Fruit fly (Drosophila melanogaster): ENCODE measurements around the gene Hex-t1.

DNA sequence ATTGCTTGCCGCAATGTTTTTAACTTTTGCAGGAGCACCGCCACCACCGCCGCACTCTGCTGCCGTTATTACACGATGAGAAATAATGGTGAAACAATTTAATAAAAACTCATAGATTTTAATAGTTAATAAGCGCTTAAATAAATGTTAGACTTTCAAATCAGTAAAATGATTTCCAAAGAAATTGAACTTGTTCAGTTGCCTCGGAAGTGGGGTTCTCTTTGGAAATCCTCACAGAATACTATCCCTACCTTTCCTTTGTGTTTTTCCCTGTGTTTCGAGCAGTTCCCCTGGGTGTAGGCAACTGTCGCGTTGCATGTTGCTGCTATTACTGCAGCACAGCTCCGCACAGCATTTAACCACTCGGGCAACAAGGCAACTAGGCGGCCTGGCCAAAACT lies 20.7 kb upstream of the Hex-t1 start:
- TF ChIP-seq Rel (GFP tag; optimal IDR thresholded peaks at IDR 0.05), result no peak
- no peak for TF ChIP-seq Rel (tag; optimal IDR thresholded peaks at IDR 0.05)
- no peak for TF ChIP-seq Mio (GFP tag; optimal IDR thresholded peaks at IDR 0.05)
- no peak for TF ChIP-seq CG9705 (GFP tag; optimal IDR thresholded peaks at IDR 0.05)
- TF ChIP-seq usp (GFP tag; optimal IDR thresholded peaks at IDR 0.05), result no peak
- TF ChIP-seq ey (GFP tag; optimal IDR thresholded peaks at IDR 0.05), result no peak
- no peak for TF ChIP-seq CG32264 (GFP tag; optimal IDR thresholded peaks at IDR 0.05)
- no peak for TF ChIP-seq Dfd (GFP tag; optimal IDR thresholded peaks at IDR 0.05)
- TF ChIP-seq br (GFP tag; optimal IDR thresholded peaks at IDR 0.05), result no peak

Data from whole organism, wandering third instar larva.